Fruit fly (Drosophila melanogaster): ENCODE data around the gene CG11714.

Gene CG11714

DNA sequence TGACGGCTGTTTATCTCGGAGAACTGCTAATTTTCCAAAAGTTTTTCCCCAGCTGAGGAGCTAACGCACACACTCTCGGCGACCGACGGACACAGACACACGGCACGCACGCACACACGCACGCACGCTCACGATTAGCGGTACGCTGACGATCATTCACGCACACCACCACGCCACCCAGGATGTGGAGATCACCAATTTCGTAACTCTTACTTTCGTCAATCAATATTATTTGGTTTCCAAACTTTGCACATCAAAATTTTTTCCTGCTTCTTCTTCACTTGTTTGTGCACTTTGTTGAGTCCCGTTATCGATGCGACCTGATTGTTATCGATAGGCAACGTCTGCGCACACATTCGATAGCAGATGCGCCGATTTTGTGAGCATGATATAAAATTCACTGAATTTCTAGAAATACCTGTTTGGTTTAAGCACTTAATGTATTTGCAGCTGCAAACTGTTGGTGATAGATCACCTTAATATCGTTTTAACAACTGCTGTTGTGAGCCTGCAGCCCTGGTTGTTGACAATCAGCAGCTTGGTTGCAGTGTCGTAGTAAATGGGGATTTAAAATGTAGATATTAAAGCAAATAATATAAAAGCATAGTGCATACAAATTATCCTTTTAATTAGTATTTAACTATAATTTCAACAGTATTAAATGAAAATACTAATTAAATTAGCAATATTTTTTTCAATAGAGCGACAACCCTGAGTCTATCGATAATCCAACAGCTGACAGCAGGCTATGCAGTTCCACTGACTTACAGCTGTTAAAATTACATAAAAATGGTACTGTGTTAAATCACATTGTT, 39.6 kb upstream of the CG11714 start, which contains the start of the genes CG7394 and Mob2 (continued):
- peak; percentile 83 for TF ChIP-seq Awh (GFP tag; IDR thresholded peaks at IDR 0.05)
- peak; percentile 83 for TF ChIP-seq CG14860 (GFP tag; IDR thresholded peaks at IDR 0.05; ENCODE audit: partially characterized antibody)
- TF ChIP-seq run (tag; optimal IDR thresholded peaks at IDR 0.05): no peak
- peak; percentile 84 for TF ChIP-seq NC2β (GFP tag; optimal IDR thresholded peaks at IDR 0.05)
- peak; percentile 90 for TF ChIP-seq fd3F (GFP tag; optimal IDR thresholded peaks at IDR 0.05)
- TF ChIP-seq CG34224 (GFP tag; IDR thresholded peaks at IDR 0.05; ENCODE audit: partially characterized antibody): peak; percentile 87
- TF ChIP-seq CoRest (tag; optimal IDR thresholded peaks at IDR 0.05): peak; percentile 92
- TF ChIP-seq CG1603 (tag; optimal IDR thresholded peaks at IDR 0.05): peak; percentile 78
- peak; percentile 57 for TF ChIP-seq CG31365 (tag; optimal IDR thresholded peaks at IDR 0.05)
- TF ChIP-seq BtbVII (GFP tag; optimal IDR thresholded peaks at IDR 0.05): peak; percentile 64
- TF ChIP-seq Ssrp (tag; optimal IDR thresholded peaks at IDR 0.05): peak; percentile 86
- TF ChIP-seq CG2889 (GFP tag; IDR thresholded peaks at IDR 0.05): peak; percentile 83; the same call in 2 of the 3 replicates
- peak; percentile 14 for TF ChIP-seq nom (GFP tag; optimal IDR thresholded peaks at IDR 0.05)
- peak; percentile 42 for TF ChIP-seq sima (GFP tag; optimal IDR thresholded peaks at IDR 0.05)
- peak; percentile 90 for TF ChIP-seq Aef1 (GFP tag; IDR thresholded peaks at IDR 0.05)
- peak; percentile 85 for TF ChIP-seq Bteb2 (GFP tag; optimal IDR thresholded peaks at IDR 0.05)
- TF ChIP-seq sd (tag; optimal IDR thresholded peaks at IDR 0.05): peak; percentile 58
- TF ChIP-seq ro (GFP tag; IDR thresholded peaks at IDR 0.05): peak; percentile 45; the same call in 1 of the 2 replicates
- TF ChIP-seq Asciz (GFP tag; optimal IDR thresholded peaks at IDR 0.05): peak; percentile 57
- peak; percentile 93 for TF ChIP-seq CG11456 (GFP tag; IDR thresholded peaks at IDR 0.05)
- no peak; the same call in 1 of the 2 replicates for TF ChIP-seq CG42726 (GFP tag; IDR thresholded peaks at IDR 0.05; ENCODE audit: partially characterized antibody)
- TF ChIP-seq ttk (GFP tag; IDR thresholded peaks at IDR 0.05): peak; percentile 88
- TF ChIP-seq CG4854 (GFP tag; optimal IDR thresholded peaks at IDR 0.05): peak; percentile 87
- no peak for TF ChIP-seq zf30C (GFP tag; optimal IDR thresholded peaks at IDR 0.05)
- no peak for TF ChIP-seq hkb (optimal IDR thresholded peaks at IDR 0.05)
- TF ChIP-seq hkb (GFP tag; IDR thresholded peaks at IDR 0.05): peak; percentile 91
- peak; percentile 46 for TF ChIP-seq fd64A (GFP tag; optimal IDR thresholded peaks at IDR 0.05)
- peak; percentile 46 for TF ChIP-seq her (GFP tag; optimal IDR thresholded peaks at IDR 0.05)
- peak; percentile 79 for TF ChIP-seq CG15011 (GFP tag; optimal IDR thresholded peaks at IDR 0.05)
- peak; percentile 49 for TF ChIP-seq CG4282 (GFP tag; optimal IDR thresholded peaks at IDR 0.05)
- TF ChIP-seq Hmr (GFP tag; optimal IDR thresholded peaks at IDR 0.05): peak; percentile 88
- peak; percentile 88 for TF ChIP-seq CG14441 (GFP tag; IDR thresholded peaks at IDR 0.05)
- TF ChIP-seq CG15601 (tag; optimal IDR thresholded peaks at IDR 0.05): peak; percentile 83
- TF ChIP-seq ranshi (GFP tag; IDR thresholded peaks at IDR 0.05): peak; percentile 94
- peak; percentile 78 for TF ChIP-seq Rx (GFP tag; IDR thresholded peaks at IDR 0.05)
- TF ChIP-seq CG14050 (GFP tag; IDR thresholded peaks at IDR 0.05): peak; percentile 82
- peak; percentile 67 for TF ChIP-seq dm (GFP tag; optimal IDR thresholded peaks at IDR 0.05)
- TF ChIP-seq CG10565 (GFP tag; optimal IDR thresholded peaks at IDR 0.05): no peak
- peak; percentile 92 for TF ChIP-seq CG17328 (GFP tag; IDR thresholded peaks at IDR 0.05)
- TF ChIP-seq nerfin-2 (GFP tag; IDR thresholded peaks at IDR 0.05; ENCODE audit: partially characterized antibody): peak; percentile 90
- peak; percentile 73 for TF ChIP-seq Dad (GFP tag; optimal IDR thresholded peaks at IDR 0.05)
- TF ChIP-seq Max (GFP tag; optimal IDR thresholded peaks at IDR 0.05): peak; percentile 91
- peak; percentile 72 for TF ChIP-seq Lhr (GFP tag; optimal IDR thresholded peaks at IDR 0.05)
- TF ChIP-seq bcd (GFP tag; optimal IDR thresholded peaks at IDR 0.05): peak; percentile 90
- peak; percentile 52; the same call in 1 of the 2 replicates for TF ChIP-seq CG11696 (GFP tag; IDR thresholded peaks at IDR 0.05)
- peak; percentile 73 for TF ChIP-seq CG16863 (GFP tag; optimal IDR thresholded peaks at IDR 0.05)
- TF ChIP-seq tna (GFP tag; IDR thresholded peaks at IDR 0.05; ENCODE audit: partially characterized antibody): peak; percentile 79
- peak; percentile 90 for TF ChIP-seq CG7372 (GFP tag; IDR thresholded peaks at IDR 0.05)
